Fruit fly (Drosophila melanogaster) Kc167 (cell line): ENCODE results near the gene CG33969.

Experiments
- Myc ChIP-seq: fragments of >200 bp; optimal IDR thresholded peaks from 2 replicates; lab custom pipeline; 2017; ENCODE audit warnings: missing external identifiers
- Sin3A ChIP-seq: fragments of >200 bp; optimal IDR thresholded peaks from 2 replicates; lab custom pipeline; 2018; ENCODE audit warnings: missing external identifiers
- h ChIP-seq: fragments of >200 bp; optimal IDR thresholded peaks from 3 replicates; lab custom pipeline; 2018; ENCODE audit warnings: missing external identifiers
- insv ChIP-seq: fragments of >200 bp; optimal IDR thresholded peaks from 3 replicates; lab custom pipeline; 2018; ENCODE audit warnings: missing external identifiers
- psq ChIP-seq: fragments of >200 bp; optimal IDR thresholded peaks from 2 replicates; lab custom pipeline; 2017; ENCODE audit warnings: missing external identifiers

DNA sequence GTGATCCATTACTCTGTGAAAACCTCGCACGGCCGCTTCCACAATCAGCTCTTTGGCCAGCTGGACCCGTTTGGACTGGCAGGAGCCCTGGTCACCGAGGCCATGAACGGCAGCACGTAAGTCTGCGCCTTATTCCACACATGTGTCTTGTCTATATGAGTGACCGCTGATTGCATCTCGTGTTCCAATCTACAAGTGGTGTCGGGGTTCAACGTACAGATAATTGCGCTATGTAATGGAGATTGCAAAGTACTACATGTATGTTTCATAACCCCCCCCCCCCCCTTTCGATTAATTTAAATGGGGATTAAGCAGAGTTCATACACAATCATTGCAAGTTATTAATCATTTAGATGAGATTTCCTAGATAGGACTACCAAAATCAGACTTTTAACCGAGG is 38.5 kb downstream of the CG33969 start:
- TF ChIP-seq psq (lab: Kevin White, UChicago) (no peak), Myc (lab: Kevin White, UChicago) (no peak), Sin3A (lab: Kevin White, UChicago) (no peak), insv (lab: Kevin White, UChicago) (no peak), h (no peak)
